Worm (Caenorhabditis elegans) whole organism, mixed stage, embryonic: Measurements from ENCODE around the gene set-3.

ENCODE experiments used
- ces-1 ChIP-seq: fragments of 150-350 bp; optimal IDR thresholded peaks from 2 replicates; lab custom pipeline; 2014; ENCODE audit warnings: missing biosample characterization, missing genetic modification reagents, missing genetic modification characterization
- elt-1 ChIP-seq: sonication (generic microtip); optimal IDR thresholded peaks from 2 replicates; lab custom pipeline; 2017; ENCODE audit warnings: missing genetic modification characterization, mild to moderate bottlenecking, missing compliant biosample characterization, antibody characterized with exemption, moderate library complexity, borderline replicate concordance; ENCODE audit not compliant: insufficient read depth
- lin-13 ChIP-seq: fragments of 150-350 bp; optimal IDR thresholded peaks from 2 replicates; lab custom pipeline; 2014; ENCODE audit warnings: missing biosample characterization, missing genetic modification characterization
- mab-5 ChIP-seq: fragments of 150-350 bp; optimal IDR thresholded peaks from 2 replicates; lab custom pipeline; 2014; ENCODE audit warnings: missing biosample characterization, missing genetic modification characterization
- nhr-12 ChIP-seq: fragments of 150-350 bp; optimal IDR thresholded peaks from 2 replicates; lab custom pipeline; 2014; ENCODE audit warnings: missing biosample characterization, missing genetic modification characterization
- nhr-28 ChIP-seq: fragments of 150-350 bp; optimal IDR thresholded peaks from 2 replicates; lab custom pipeline; 2014; ENCODE audit warnings: missing biosample characterization, missing genetic modification characterization

ce11 chrIII:9705157-9705905 lies 11.0 kb upstream of the set-3 start:
- no peak for TF ChIP-seq mab-5 (tag; lab: Kevin White, UChicago)
- TF ChIP-seq lin-13 (tag; lab: Kevin White, UChicago): no peak
- TF ChIP-seq elt-1 (tag; lab: Kevin White, UChicago): no peak
- no peak for TF ChIP-seq ces-1 (GFP tag; lab: Kevin White, UChicago)
- TF ChIP-seq nhr-12: no peak
- TF ChIP-seq nhr-28 (tag; lab: Kevin White, UChicago): no peak
